Worm (Caenorhabditis elegans): ENCODE results near the gene mec-10.

mec-10 gene

ce11 chrX:8422020-8422419, 48.1 kb downstream of the mec-10 start, which contains the start of gene tag-123:
tag-123 (minus strand) TSS chrX:8422055.
- peak; percentile 54 for TF ChIP-seq swsn-7 (tag; optimal IDR thresholded peaks at IDR 0.05)
- peak; percentile 48 for TF ChIP-seq rnt-1 (tag; optimal IDR thresholded peaks at IDR 0.05)
- TF ChIP-seq ceh-8 (GFP tag; optimal IDR thresholded peaks at IDR 0.05): no peak
- TF ChIP-seq mep-1 (tag; optimal IDR thresholded peaks at IDR 0.05): peak; percentile 63
- peak; percentile 75 for TF ChIP-seq lin-14 (GFP tag; optimal IDR thresholded peaks at IDR 0.05)
- TF ChIP-seq efl-3 (GFP tag; optimal IDR thresholded peaks at IDR 0.05): no peak
- no peak for TF ChIP-seq vab-15 (tag; optimal IDR thresholded peaks at IDR 0.05)
- no peak for TF ChIP-seq unc-62 (GFP tag; optimal IDR thresholded peaks at IDR 0.05)
- no peak for TF ChIP-seq ets-5 (GFP tag; IDR thresholded peaks at IDR 0.05)
- TF ChIP-seq sptf-1 (tag; optimal IDR thresholded peaks at IDR 0.05): no peak
- no peak for TF ChIP-seq ces-1 (GFP tag; optimal IDR thresholded peaks at IDR 0.05)
- peak; percentile 63 for TF ChIP-seq nhr-20 (tag; optimal IDR thresholded peaks at IDR 0.05)
- TF ChIP-seq nhr-11 (tag; optimal IDR thresholded peaks at IDR 0.05): no peak
- TF ChIP-seq lin-39 (tag; optimal IDR thresholded peaks at IDR 0.05): no peak
- TF ChIP-seq aly-2 (tag; optimal IDR thresholded peaks at IDR 0.05): no peak
- no peak for TF ChIP-seq hpl-2 (GFP tag; optimal IDR thresholded peaks at IDR 0.05)
- TF ChIP-seq jun-1 (tag; optimal IDR thresholded peaks at IDR 0.05): no peak
- no peak for TF ChIP-seq sox-4 (tag; optimal IDR thresholded peaks at IDR 0.05)
- no peak for TF ChIP-seq irx-1 (tag; optimal IDR thresholded peaks at IDR 0.05)
- TF ChIP-seq fkh-8 (tag; optimal IDR thresholded peaks at IDR 0.05): peak; percentile 28
- TF ChIP-seq lin-35 (GFP tag; optimal IDR thresholded peaks at IDR 0.05): peak; percentile 48 to 72
- TF ChIP-seq nhr-47 (tag; optimal IDR thresholded peaks at IDR 0.05): peak; percentile 58
- no peak for TF ChIP-seq lin-15B (tag; optimal IDR thresholded peaks at IDR 0.05)
- TF ChIP-seq nhr-84 (tag; optimal IDR thresholded peaks at IDR 0.05): no peak
- TF ChIP-seq nhr-12 (tag; optimal IDR thresholded peaks at IDR 0.05): no peak
- TF ChIP-seq nhr-28 (tag; optimal IDR thresholded peaks at IDR 0.05): no peak
- no peak for TF ChIP-seq ceh-63 (GFP tag; optimal IDR thresholded peaks at IDR 0.05)
- peak in 1 of 2 experiments; percentile 44 for TF ChIP-seq mdl-1 (tag; optimal IDR thresholded peaks at IDR 0.05)
- TF ChIP-seq nhr-19 (GFP tag; conservative IDR thresholded peaks at IDR 0.05): peak; percentile 47
- no peak for TF ChIP-seq fkh-10 (GFP tag; optimal IDR thresholded peaks at IDR 0.05)
- TF ChIP-seq snu-23 (GFP tag; optimal IDR thresholded peaks at IDR 0.05): peak; percentile 70
- no peak for TF ChIP-seq zip-4 (GFP tag; optimal IDR thresholded peaks at IDR 0.05)
- peak; percentile 69 for TF ChIP-seq xbp-1 (tag; optimal IDR thresholded peaks at IDR 0.05)
- TF ChIP-seq nhr-71 (tag; optimal IDR thresholded peaks at IDR 0.05): peak; percentile 70
- TF ChIP-seq unc-86 (tag; optimal IDR thresholded peaks at IDR 0.05): peak; percentile 33
- peak; percentile 47 to 61 for TF ChIP-seq efl-1 (optimal IDR thresholded peaks at IDR 0.05)
- TF ChIP-seq efl-1 (GFP tag; optimal IDR thresholded peaks at IDR 0.05 in 1 of 2): peak; percentile 30 to 91
- no peak for TF ChIP-seq elt-2 (tag; optimal IDR thresholded peaks at IDR 0.05)
- TF ChIP-seq dsc-1 (tag; optimal IDR thresholded peaks at IDR 0.05): peak; percentile 17
- no peak for TF ChIP-seq unc-98 (GFP tag; IDR thresholded peaks at IDR 0.05)
- TF ChIP-seq lsy-2 (tag; optimal IDR thresholded peaks at IDR 0.05): peak; percentile 45 to 77
- peak; percentile 52 for TF ChIP-seq C16A3.4 (tag; optimal IDR thresholded peaks at IDR 0.05)
- TF ChIP-seq dpl-1 (GFP tag; optimal IDR thresholded peaks at IDR 0.05): peak; percentile 36 to 45 (median 39)
- no peak for TF ChIP-seq ceh-88 (GFP tag; IDR thresholded peaks at IDR 0.05)
- TF ChIP-seq hlh-4 (tag; optimal IDR thresholded peaks at IDR 0.05): no peak
- TF ChIP-seq ceh-82 (tag; optimal IDR thresholded peaks at IDR 0.05): peak in 2 of 3 experiments; percentile 26 to 70
- TF ChIP-seq egl-27 (tag; optimal IDR thresholded peaks at IDR 0.05): no peak
- TF ChIP-seq unc-130 (tag; optimal IDR thresholded peaks at IDR 0.05): no peak
- no peak for TF ChIP-seq alr-1 (tag; optimal IDR thresholded peaks at IDR 0.05; ENCODE audit: borderline replicate concordance)
- TF ChIP-seq unc-30 (tag; optimal IDR thresholded peaks at IDR 0.05): no peak
- TF ChIP-seq ztf-11 (tag; optimal IDR thresholded peaks at IDR 0.05): no peak
- TF ChIP-seq nhr-85 (tag): peak; percentile 74
- no peak for TF ChIP-seq tlp-1 (tag; optimal IDR thresholded peaks at IDR 0.05)
- no peak for TF ChIP-seq pag-3 (tag; optimal IDR thresholded peaks at IDR 0.05; ENCODE audit: borderline replicate concordance, insufficient read depth)
